Worm (Caenorhabditis elegans) whole organism, young adult: ENCODE measurements around the gene asd-1.

Experiments used
- B0336.3 ChIP-seq: fragments of 200-800 bp; sonication (Bioruptor generic); IDR thresholded peaks from 2 replicates; pipeline ENCODE4 v1.3.6; 2022; ENCODE audit warnings: missing genetic modification characterization, missing compliant biosample characterization
- Y53F4B.3 ChIP-seq: fragments of 200-800 bp; sonication (Bioruptor generic); IDR thresholded peaks from 2 replicates; pipeline ENCODE4 v1.3.6; 2022; ENCODE audit warnings: missing genetic modification reagents, missing genetic modification characterization, missing compliant biosample characterization
- ccch-3 ChIP-seq: fragments of 200-800 bp; sonication (Bioruptor generic); optimal IDR thresholded peaks from 2 replicates; lab custom pipeline; 2018; ENCODE audit warnings: mild to moderate bottlenecking, missing genetic modification characterization, missing compliant biosample characterization
- cebp-2 ChIP-seq: fragments of 200-800 bp; sonication (Bioruptor generic); IDR thresholded peaks from 2 replicates; pipeline ENCODE4 v1.3.6; 2022; ENCODE audit warnings: missing genetic modification characterization, missing compliant biosample characterization
- die-1 ChIP-seq: sonication (generic microtip); optimal IDR thresholded peaks from 2 replicates; lab custom pipeline; 2016; ENCODE audit warnings: missing genotype, mild to moderate bottlenecking, missing genetic modification characterization, missing compliant biosample characterization
- dpl-1 ChIP-seq: fragments of 150-350 bp; optimal IDR thresholded peaks from 2 replicates; lab custom pipeline; 2014; ENCODE audit warnings: missing biosample characterization, missing genetic modification reagents, missing genetic modification characterization

ce11 chrIII:4205751-4206327 lies 8.8 kb downstream of the asd-1 start, which contains the start of gene R74.8:
- TF ChIP-seq cebp-2 (GFP tag; lab: Robert Waterston, UW) (no peak), dpl-1 (peak; percentile 62), Y53F4B.3 (no peak), die-1 (tag; lab: Kevin White, UChicago) (no peak), ccch-3 (GFP tag; lab: Kevin White, UChicago) (no peak), B0336.3 (GFP tag; lab: Robert Waterston, UW) (no peak)
